Worm (Caenorhabditis elegans) whole organism, L1 larva: ENCODE data around the gene K04C1.3.
A peak's percentile ranks its signal among the peaks of the same experiment; 100 is the strongest.

Experiments used
- C34B4.2 ChIP-seq: sonication (generic microtip); optimal IDR thresholded peaks from 2 replicates; lab custom pipeline; 2017; ENCODE audit warnings: mild to moderate bottlenecking, missing genetic modification characterization, missing compliant biosample characterization
- F16B12.6 ChIP-seq: fragments of 150-350 bp; optimal IDR thresholded peaks from 2 replicates; lab custom pipeline; 2014; ENCODE audit warnings: missing biosample characterization, missing genetic modification characterization
- Y116A8C.19 ChIP-seq: sonication (generic microtip); optimal IDR thresholded peaks from 2 replicates; lab custom pipeline; 2016; ENCODE audit warnings: missing compliant biosample characterization, missing genetic modification characterization, borderline replicate concordance
- aly-2 ChIP-seq: fragments of 150-350 bp; optimal IDR thresholded peaks from 2 replicates; lab custom pipeline; 2014; ENCODE audit warnings: missing biosample characterization, missing genetic modification characterization
- ama-1 ChIP-seq: fragments of 150-350 bp; optimal IDR thresholded peaks from 2 replicates; lab custom pipeline; 2014
- blmp-1 ChIP-seq: fragments of 150-350 bp; optimal IDR thresholded peaks from 2 replicates; lab custom pipeline; 2014; ENCODE audit warnings: missing biosample characterization, missing genetic modification characterization
- ceh-63 ChIP-seq: fragments of 200-800 bp; sonication (Bioruptor generic); optimal IDR thresholded peaks from 2 replicates; lab custom pipeline; 2018; ENCODE audit warnings: mild to moderate bottlenecking, missing genetic modification characterization, missing compliant biosample characterization
- dsc-1 ChIP-seq: sonication (generic microtip); optimal IDR thresholded peaks from 2 replicates; lab custom pipeline; 2016; ENCODE audit warnings: mild to moderate bottlenecking, missing genetic modification characterization, missing compliant biosample characterization
- egl-13 ChIP-seq: sonication (generic microtip); optimal IDR thresholded peaks from 2 replicates; lab custom pipeline; 2016; ENCODE audit warnings: missing genotype, missing genetic modification reagents, missing genetic modification characterization, missing compliant biosample characterization
- egl-27 ChIP-seq, 2 experiments: fragments of 150-350 bp in 1 of 2; sonication (generic microtip); optimal IDR thresholded peaks; 3 replicates each; lab custom pipeline; 2017 to 2018; ENCODE audit warnings: missing biosample characterization in 2 of 2, missing genetic modification characterization in 2 of 2, missing genetic modification reagents in 2 of 2
- elt-2 ChIP-seq: sonication (generic microtip); optimal IDR thresholded peaks from 2 replicates; lab custom pipeline; 2016; ENCODE audit warnings: missing genetic modification characterization, mild to moderate bottlenecking, inconsistent platforms, missing compliant biosample characterization, missing genetic modification reagents
- ets-5 ChIP-seq: fragments of 200-800 bp; sonication (Bioruptor generic); IDR thresholded peaks from 2 replicates; pipeline ENCODE4 v1.3.6; 2022; ENCODE audit warnings: missing genetic modification characterization, missing compliant biosample characterization
- fkh-10 ChIP-seq: sonication (generic microtip); optimal IDR thresholded peaks from 2 replicates; lab custom pipeline; 2017; ENCODE audit warnings: missing biosample characterization, missing genetic modification reagents, missing genetic modification characterization
- fkh-4 ChIP-seq: sonication (generic microtip); optimal IDR thresholded peaks from 2 replicates; lab custom pipeline; 2016; ENCODE audit warnings: missing compliant biosample characterization, missing genetic modification characterization, borderline replicate concordance
- fkh-8 ChIP-seq: sonication (generic microtip); optimal IDR thresholded peaks from 2 replicates; lab custom pipeline; 2016; ENCODE audit warnings: mild to moderate bottlenecking, missing genetic modification characterization, missing compliant biosample characterization
- hlh-4 ChIP-seq: sonication (generic microtip); optimal IDR thresholded peaks from 2 replicates; lab custom pipeline; 2016; ENCODE audit warnings: mild to moderate bottlenecking, missing genetic modification characterization, missing compliant biosample characterization
- isw-1 ChIP-seq: fragments of 200-800 bp; sonication (Bioruptor generic); IDR thresholded peaks from 2 replicates; pipeline ENCODE4 v1.3.6; 2022; ENCODE audit warnings: missing genetic modification characterization, missing compliant biosample characterization
- jun-1 ChIP-seq: fragments of 150-350 bp; optimal IDR thresholded peaks from 2 replicates; lab custom pipeline; 2014; ENCODE audit warnings: missing biosample characterization, missing genetic modification reagents, missing genetic modification characterization
- lin-14 ChIP-seq: fragments of 200-800 bp; sonication (Bioruptor generic); optimal IDR thresholded peaks from 2 replicates; lab custom pipeline; 2018; ENCODE audit warnings: mild to moderate bottlenecking, missing genetic modification characterization, moderate library complexity, missing compliant biosample characterization
- lin-15B ChIP-seq: fragments of 150-350 bp; sonication (generic microtip); optimal IDR thresholded peaks from 3 replicates; lab custom pipeline; 2014; ENCODE audit warnings: missing biosample characterization, missing genetic modification characterization
- lin-35 ChIP-seq, 2 experiments: fragments of 150-350 bp; optimal IDR thresholded peaks; 2 replicates each; lab custom pipeline; 2014; ENCODE audit warnings: missing biosample characterization in 2 of 2, missing genetic modification characterization in 2 of 2, missing genetic modification reagents in 2 of 2
- lin-39 ChIP-seq: fragments of 150-350 bp; optimal IDR thresholded peaks from 2 replicates; lab custom pipeline; 2014; ENCODE audit warnings: missing biosample characterization, missing genetic modification reagents, missing genetic modification characterization
- lir-3 ChIP-seq: sonication (generic microtip); optimal IDR thresholded peaks from 2 replicates; lab custom pipeline; 2016; ENCODE audit warnings: mild to moderate bottlenecking, missing genetic modification characterization, moderate library complexity, missing compliant biosample characterization; ENCODE audit not compliant: poor library complexity
- lsy-2 ChIP-seq, 2 experiments: fragments of 150-350 bp; optimal IDR thresholded peaks; 2 replicates each; lab custom pipeline; 2014; ENCODE audit warnings: missing biosample characterization in 2 of 2, missing genetic modification characterization in 2 of 2
- mdl-1 ChIP-seq, 2 experiments: fragments of 150-350 bp; optimal IDR thresholded peaks; 2 replicates each; lab custom pipeline; 2014 to 2017; ENCODE audit warnings: missing biosample characterization in 2 of 2, missing genetic modification characterization in 2 of 2, inconsistent platforms in 1 of 2
- mep-1 ChIP-seq: fragments of 150-350 bp; optimal IDR thresholded peaks from 2 replicates; lab custom pipeline; 2014; ENCODE audit warnings: missing biosample characterization, missing genetic modification characterization
- nhr-11 ChIP-seq: fragments of 150-350 bp; optimal IDR thresholded peaks from 2 replicates; lab custom pipeline; 2014; ENCODE audit warnings: missing biosample characterization, missing genetic modification characterization
- nhr-12 ChIP-seq: sonication (generic microtip); optimal IDR thresholded peaks from 2 replicates; lab custom pipeline; 2017; ENCODE audit warnings: missing biosample characterization, missing genetic modification characterization
- nhr-237 ChIP-seq: fragments of 150-350 bp; optimal IDR thresholded peaks from 2 replicates; lab custom pipeline; 2014; ENCODE audit warnings: missing biosample characterization, missing genetic modification characterization
- nhr-28 ChIP-seq: fragments of 150-350 bp; optimal IDR thresholded peaks from 2 replicates; lab custom pipeline; 2014; ENCODE audit warnings: missing biosample characterization, missing genetic modification characterization
- nhr-85 ChIP-seq: sonication (generic microtip); peaks from one replicate; lab custom pipeline; 2016; ENCODE audit warnings: missing genetic modification characterization, inconsistent platforms, missing compliant biosample characterization
- nhr-90 ChIP-seq: sonication (generic microtip); optimal IDR thresholded peaks from 2 replicates; lab custom pipeline; 2016; ENCODE audit warnings: mild to moderate bottlenecking, missing genetic modification characterization, missing compliant biosample characterization; ENCODE audit not compliant: poor library complexity
- pqm-1 ChIP-seq: sonication (generic microtip); optimal IDR thresholded peaks from 3 replicates; lab custom pipeline; 2017; ENCODE audit warnings: missing biosample characterization, missing genetic modification characterization
- rnt-1 ChIP-seq: sonication (generic microtip); optimal IDR thresholded peaks from 2 replicates; lab custom pipeline; 2016; ENCODE audit warnings: mild to moderate bottlenecking, missing genetic modification characterization, moderate library complexity, missing compliant biosample characterization
- snpc-4 ChIP-seq: fragments of 150-350 bp; optimal IDR thresholded peaks from 2 replicates; lab custom pipeline; 2014; ENCODE audit warnings: missing biosample characterization, missing genetic modification characterization
- sptf-1 ChIP-seq: fragments of 150-350 bp; optimal IDR thresholded peaks from 2 replicates; lab custom pipeline; 2014; ENCODE audit warnings: missing biosample characterization, missing genetic modification characterization
- sup-37 ChIP-seq: fragments of 200-800 bp; sonication (Bioruptor generic); optimal IDR thresholded peaks from 2 replicates; lab custom pipeline; 2018; ENCODE audit warnings: mild to moderate bottlenecking, missing genetic modification characterization, missing compliant biosample characterization
- swsn-7 ChIP-seq: sonication (generic microtip); optimal IDR thresholded peaks from 2 replicates; lab custom pipeline; 2016; ENCODE audit warnings: missing genetic modification characterization, missing compliant biosample characterization
- tbx-2 ChIP-seq: sonication (generic microtip); optimal IDR thresholded peaks from 2 replicates; lab custom pipeline; 2016; ENCODE audit warnings: missing genetic modification characterization, missing compliant biosample characterization
- tlp-1 ChIP-seq: fragments of 150-350 bp; optimal IDR thresholded peaks from 2 replicates; lab custom pipeline; 2014; ENCODE audit warnings: missing biosample characterization, missing genetic modification characterization
- unc-62 ChIP-seq: fragments of 150-350 bp; optimal IDR thresholded peaks from 2 replicates; lab custom pipeline; 2014; ENCODE audit warnings: missing biosample characterization, missing genetic modification reagents, missing genetic modification characterization
- unc-86 ChIP-seq: sonication (generic microtip); optimal IDR thresholded peaks from 2 replicates; lab custom pipeline; 2016; ENCODE audit warnings: missing genetic modification characterization, missing compliant biosample characterization
- vab-15 ChIP-seq: sonication (generic microtip); optimal IDR thresholded peaks from 2 replicates; lab custom pipeline; 2017; ENCODE audit warnings: missing genotype, mild to moderate bottlenecking, missing genetic modification characterization, missing compliant biosample characterization
- ztf-11 ChIP-seq, 2 experiments: sonication (generic microtip); optimal IDR thresholded peaks; 2 replicates each; lab custom pipeline; 2016 to 2017; ENCODE audit warnings: missing genetic modification characterization in 2 of 2, missing biosample characterization in 1 of 2, missing compliant biosample characterization in 1 of 2
- ztf-4 ChIP-seq: fragments of 150-350 bp; optimal IDR thresholded peaks from 2 replicates; lab custom pipeline; 2014; ENCODE audit warnings: missing biosample characterization, missing genetic modification characterization

The K04C1.3 gene

ce11 chrX:14238291-14238758 lies 4.9 kb downstream of the K04C1.3 start, which contains the start of gene K04C1.2 (continued):
- no peak for TF ChIP-seq C34B4.2 (tag; lab: Kevin White, UChicago)
- TF ChIP-seq nhr-11 (tag; lab: Kevin White, UChicago), result no peak
- TF ChIP-seq swsn-7, result peak; percentile 24
- no peak for TF ChIP-seq ets-5
- TF ChIP-seq egl-27 (tag; optimal IDR thresholded peaks at IDR 0.05; lab: Kevin White, UChicago), result no peak
- no peak for TF ChIP-seq nhr-90
- no peak for TF ChIP-seq isw-1 (GFP tag; lab: Robert Waterston, UW)
- TF ChIP-seq aly-2, result no peak
- peak; percentile 32 to 68 for TF ChIP-seq lin-35 (GFP tag; optimal IDR thresholded peaks at IDR 0.05; lab: Kevin White, UChicago)
- TF ChIP-seq tlp-1 (tag; lab: Kevin White, UChicago), result no peak
- TF ChIP-seq mdl-1 (tag; optimal IDR thresholded peaks at IDR 0.05; lab: Kevin White, UChicago), result peak in 1 of 2 experiments; percentile 22
- TF ChIP-seq unc-86, result no peak
- TF ChIP-seq mep-1 (tag; lab: Kevin White, UChicago), result peak; percentile 38
- no peak for TF ChIP-seq lir-3 (tag; lab: Kevin White, UChicago)
- no peak for TF ChIP-seq nhr-237 (tag; lab: Kevin White, UChicago)
- TF ChIP-seq nhr-28 (tag; lab: Kevin White, UChicago), result no peak
- peak; percentile 52 for TF ChIP-seq rnt-1 (tag; lab: Kevin White, UChicago)
- no peak for TF ChIP-seq dsc-1 (tag; lab: Kevin White, UChicago)
- TF ChIP-seq lsy-2 (tag; optimal IDR thresholded peaks at IDR 0.05; lab: Kevin White, UChicago), result peak; percentile 36 to 38
- no peak for TF ChIP-seq fkh-4
- no peak for TF ChIP-seq lin-15B (tag; lab: Kevin White, UChicago)
- TF ChIP-seq vab-15 (tag; lab: Kevin White, UChicago), result no peak
- no peak for TF ChIP-seq Y116A8C.19 (tag; lab: Kevin White, UChicago)
- TF ChIP-seq ztf-11 (tag; optimal IDR thresholded peaks at IDR 0.05; lab: Kevin White, UChicago), result no peak
- no peak for TF ChIP-seq hlh-4 (tag; lab: Kevin White, UChicago)
- TF ChIP-seq ztf-4 (tag; lab: Kevin White, UChicago), result no peak
- TF ChIP-seq fkh-10, result no peak
- no peak for TF ChIP-seq nhr-85
- no peak for TF ChIP-seq elt-2 (tag; lab: Kevin White, UChicago)
- peak; percentile 52 for TF ChIP-seq lin-14 (GFP tag; lab: Kevin White, UChicago)
- TF ChIP-seq fkh-8 (tag; lab: Kevin White, UChicago), result no peak
- no peak for TF ChIP-seq snpc-4
- TF ChIP-seq sptf-1 (tag; lab: Kevin White, UChicago), result no peak
- no peak for TF ChIP-seq tbx-2 (tag; lab: Kevin White, UChicago)
- TF ChIP-seq F16B12.6, result no peak
- TF ChIP-seq jun-1, result no peak
- no peak for TF ChIP-seq unc-62 (GFP tag; lab: Kevin White, UChicago)
- no peak for TF ChIP-seq ama-1 (lab: Kevin White, UChicago)
- TF ChIP-seq nhr-12 (tag; lab: Kevin White, UChicago), result no peak
- no peak for TF ChIP-seq egl-13
- TF ChIP-seq ceh-63 (GFP tag; lab: Kevin White, UChicago), result no peak
- peak; percentile 20 for TF ChIP-seq blmp-1 (tag; lab: Kevin White, UChicago)
- TF ChIP-seq sup-37 (GFP tag; lab: Kevin White, UChicago), result no peak

ce11 chrX:14236121-14236824 lies 6.9 kb downstream of the K04C1.3 start:
- TF ChIP-seq tlp-1 (tag; lab: Kevin White, UChicago), result no peak
- no peak for TF ChIP-seq ztf-4 (tag; lab: Kevin White, UChicago)
- no peak for TF ChIP-seq pqm-1 (tag; lab: Kevin White, UChicago)
- TF ChIP-seq lin-39 (tag; lab: Kevin White, UChicago), result no peak
